Fruit fly (Drosophila melanogaster): ENCODE data around the gene CadN.

DNA sequence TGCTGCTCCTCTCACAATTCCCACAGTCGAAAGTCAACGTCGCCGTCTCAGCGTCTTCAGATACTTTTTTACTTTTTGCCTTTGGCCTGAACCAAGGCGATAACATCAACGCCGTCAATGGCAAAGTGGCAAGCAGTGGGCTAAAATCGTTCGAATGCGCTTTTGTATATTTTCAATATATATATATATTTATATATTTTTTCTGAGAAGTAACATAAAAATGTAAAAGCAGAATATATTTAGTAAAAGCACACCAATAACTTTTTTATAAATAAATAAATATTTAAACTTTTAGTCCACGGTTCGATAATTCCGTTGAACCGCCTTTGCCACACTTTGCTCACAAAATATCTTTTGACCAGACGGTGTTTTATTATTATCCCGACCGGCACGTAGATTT, 28.0 kb downstream of the CadN start:
- TF ChIP-seq pan (optimal IDR thresholded peaks at IDR 0.05), result no peak
- TF ChIP-seq pan (GFP tag; optimal IDR thresholded peaks at IDR 0.05 in 1 of 2, IDR thresholded peaks at IDR 0.05 in 1 of 2), result peak in 1 of 2 experiments; percentile 21
- TF ChIP-seq klu (GFP tag; IDR thresholded peaks at IDR 0.05), result no peak
- TF ChIP-seq dimm (GFP tag; IDR thresholded peaks at IDR 0.05), result no peak
- TF ChIP-seq sens-2 (GFP tag; IDR thresholded peaks at IDR 0.05), result no peak
- peak; percentile 13 for TF ChIP-seq CG2712 (tag; optimal IDR thresholded peaks at IDR 0.05)
- no peak for TF ChIP-seq CG10959 (GFP tag; IDR thresholded peaks at IDR 0.05)
- TF ChIP-seq az2 (GFP tag; optimal IDR thresholded peaks at IDR 0.05), result no peak
- TF ChIP-seq Sry-β (GFP tag; optimal IDR thresholded peaks at IDR 0.05), result no peak
